Fruit fly (Drosophila melanogaster) whole organism, embryonic: Measurements from ENCODE around the gene ocn.
A peak's percentile ranks its signal among the peaks of the same experiment; 100 is the strongest.

Experiments used
- B-H1 ChIP-seq: fragments of 200-800 bp; sonication (Bioruptor generic); IDR thresholded peaks from 3 replicates; pipeline ENCODE4 v1.3.6; 2022; ENCODE audit warnings: missing biosample characterization, missing genetic modification characterization
- Bdp1 ChIP-seq: fragments of 200-800 bp; sonication (Bioruptor generic); optimal IDR thresholded peaks from 3 replicates; lab custom pipeline; 2016; ENCODE audit warnings: missing biosample characterization, missing genetic modification characterization
- Blimp-1 ChIP-seq: fragments of 200-800 bp; sonication (Bioruptor generic); optimal IDR thresholded peaks from 3 replicates; lab custom pipeline; 2018; ENCODE audit warnings: missing biosample characterization, missing genetic modification characterization, mild to moderate bottlenecking, moderate library complexity, missing genetic modification reagents
- CG11696 ChIP-seq: fragments of 200-800 bp; sonication (Bioruptor generic); IDR thresholded peaks from 2 replicates; pipeline ENCODE4 v1.3.6; 2022; ENCODE audit warnings: missing biosample characterization, missing genetic modification characterization
- CG13123 ChIP-seq: fragments of 200-800 bp; sonication (Bioruptor generic); optimal IDR thresholded peaks from 2 replicates; lab custom pipeline; 2016; ENCODE audit warnings: missing biosample characterization, missing genetic modification characterization
- CG14014 ChIP-seq: fragments of 200-800 bp; sonication (Bioruptor generic); IDR thresholded peaks from 2 replicates; pipeline ENCODE4 v1.3.6; 2022; ENCODE audit warnings: missing biosample characterization, missing genetic modification characterization
- CG15269 ChIP-seq: fragments of 200-800 bp; sonication (Bioruptor generic); optimal IDR thresholded peaks from 2 replicates; lab custom pipeline; 2018; ENCODE audit warnings: missing biosample characterization, mild to moderate bottlenecking, missing genetic modification characterization, moderate library complexity
- CG15601 ChIP-seq: fragments of 200-800 bp; sonication (Bioruptor generic); optimal IDR thresholded peaks from 3 replicates; lab custom pipeline; 2019; ENCODE audit warnings: missing biosample characterization, mild to moderate bottlenecking, missing genetic modification characterization, moderate library complexity
- CG1603 ChIP-seq: fragments of 200-800 bp; sonication (Bioruptor generic); optimal IDR thresholded peaks from 2 replicates; lab custom pipeline; 2019; ENCODE audit warnings: missing biosample characterization, mild to moderate bottlenecking, missing genetic modification characterization, moderate library complexity
- CG16815 ChIP-seq: fragments of 200-800 bp; sonication (Bioruptor generic); optimal IDR thresholded peaks from 3 replicates; lab custom pipeline; 2017; ENCODE audit warnings: missing biosample characterization, mild to moderate bottlenecking, missing genetic modification characterization
- CG17359 ChIP-seq: fragments of 200-800 bp; sonication (Bioruptor generic); optimal IDR thresholded peaks from 3 replicates; lab custom pipeline; 2018; ENCODE audit warnings: missing biosample characterization, mild to moderate bottlenecking, missing genetic modification characterization, moderate library complexity
- CG17568 ChIP-seq: fragments of 200-800 bp; sonication (Bioruptor generic); optimal IDR thresholded peaks from 2 replicates; lab custom pipeline; 2018; ENCODE audit warnings: missing biosample characterization, mild to moderate bottlenecking, missing genetic modification characterization, moderate library complexity
- CG2199 ChIP-seq: fragments of 200-800 bp; sonication (Bioruptor generic); IDR thresholded peaks from 3 replicates; pipeline ENCODE4 v1.3.6; 2022; ENCODE audit warnings: missing biosample characterization, missing genetic modification characterization
- CG31365 ChIP-seq: fragments of 200-800 bp; sonication (Bioruptor generic); optimal IDR thresholded peaks from 2 replicates; lab custom pipeline; 2018; ENCODE audit warnings: missing biosample characterization, mild to moderate bottlenecking, missing genetic modification characterization
- CG4328 ChIP-seq: fragments of 200-800 bp; sonication (Bioruptor generic); optimal IDR thresholded peaks from 3 replicates; lab custom pipeline; 2017; ENCODE audit warnings: missing biosample characterization, missing genetic modification reagents, missing genetic modification characterization
- CG4820 ChIP-seq: fragments of 200-800 bp; sonication (Bioruptor generic); optimal IDR thresholded peaks from 3 replicates; lab custom pipeline; 2016; ENCODE audit warnings: missing biosample characterization, missing genetic modification characterization
- CG7271 ChIP-seq: fragments of 200-800 bp; sonication (Bioruptor generic); optimal IDR thresholded peaks from 2 replicates; lab custom pipeline; 2018; ENCODE audit warnings: missing biosample characterization, mild to moderate bottlenecking, missing genetic modification characterization, moderate library complexity
- CG7786 ChIP-seq: fragments of 200-800 bp; sonication (Bioruptor generic); optimal IDR thresholded peaks from 2 replicates; lab custom pipeline; 2016; ENCODE audit warnings: missing biosample characterization, missing genetic modification characterization
- CG9932 ChIP-seq: fragments of 200-800 bp; sonication (Bioruptor generic); IDR thresholded peaks from 2 replicates; pipeline ENCODE4 v1.3.6; 2022; ENCODE audit warnings: missing biosample characterization, missing genetic modification characterization
- Dfd ChIP-seq, 2 experiments: fragments of >200 bp; optimal IDR thresholded peaks; 2 replicates each; lab custom pipeline; 2017; ENCODE audit warnings: missing biosample characterization in 2 of 2, missing genetic modification characterization in 2 of 2
- E2f2 ChIP-seq: fragments of 200-800 bp; sonication (Bioruptor generic); IDR thresholded peaks from 2 replicates; pipeline ENCODE4 v1.3.6; 2022; ENCODE audit warnings: missing biosample characterization, missing genetic modification characterization
- Fer2 ChIP-seq: fragments of 200-800 bp; sonication (Bioruptor generic); optimal IDR thresholded peaks from 2 replicates; lab custom pipeline; 2018; ENCODE audit warnings: missing biosample characterization, mild to moderate bottlenecking, missing genetic modification characterization, moderate library complexity
- H2.0 ChIP-seq: fragments of 200-800 bp; sonication (Bioruptor generic); IDR thresholded peaks from 2 replicates; pipeline ENCODE4 v1.3.6; 2022; ENCODE audit warnings: missing biosample characterization, missing genetic modification characterization
- Med ChIP-seq: fragments of 200-800 bp; sonication (Bioruptor generic); peaks from one replicate; lab custom pipeline; 2016; ENCODE audit warnings: missing biosample characterization, missing genetic modification characterization, mild to moderate bottlenecking, inconsistent platforms, moderate library complexity
- Nf-YB ChIP-seq: fragments of 200-800 bp; sonication (Bioruptor generic); optimal IDR thresholded peaks from 3 replicates; lab custom pipeline; 2019; ENCODE audit warnings: missing biosample characterization, mild to moderate bottlenecking, missing genetic modification characterization, moderate library complexity
- PHDP ChIP-seq: fragments of 200-800 bp; sonication (Bioruptor generic); optimal IDR thresholded peaks from 3 replicates; lab custom pipeline; 2018; ENCODE audit warnings: missing biosample characterization, mild to moderate bottlenecking, missing genetic modification characterization, moderate library complexity
- TFAM ChIP-seq: fragments of 200-800 bp; sonication (Bioruptor generic); optimal IDR thresholded peaks from 2 replicates; lab custom pipeline; 2017; ENCODE audit warnings: missing biosample characterization, missing genetic modification characterization, inconsistent platforms
- aop ChIP-seq: fragments of 200-800 bp; sonication (Bioruptor generic); IDR thresholded peaks from 2 replicates; pipeline ENCODE4 v1.3.6; 2022; ENCODE audit warnings: missing biosample characterization, missing genetic modification characterization
- ap ChIP-seq: fragments of 200-800 bp; sonication (Bioruptor generic); IDR thresholded peaks from 2 replicates; pipeline ENCODE4 v1.3.6; 2022; ENCODE audit warnings: missing biosample characterization, missing genetic modification characterization
- br ChIP-seq: fragments of >200 bp; optimal IDR thresholded peaks from 2 replicates; lab custom pipeline; 2017
- caup ChIP-seq: fragments of 200-800 bp; sonication (Bioruptor generic); optimal IDR thresholded peaks from 3 replicates; lab custom pipeline; 2017; ENCODE audit warnings: missing biosample characterization, mild to moderate bottlenecking, missing genetic modification characterization, moderate library complexity; ENCODE audit not compliant: severe bottlenecking
- da ChIP-seq: fragments of 200-800 bp; sonication (Bioruptor generic); optimal IDR thresholded peaks from 2 replicates; lab custom pipeline; 2016; ENCODE audit warnings: missing biosample characterization, missing genetic modification characterization
- disco-r ChIP-seq: fragments of 200-800 bp; sonication (Bioruptor generic); optimal IDR thresholded peaks from 2 replicates; lab custom pipeline; 2016; ENCODE audit warnings: missing biosample characterization, missing genetic modification characterization
- dysf ChIP-seq: fragments of 200-800 bp; sonication (Bioruptor generic); IDR thresholded peaks from 3 replicates; pipeline ENCODE4 v1.3.6; 2022; ENCODE audit warnings: missing biosample characterization, missing genetic modification characterization
- ewg ChIP-seq: fragments of 200-800 bp; sonication (Bioruptor generic); optimal IDR thresholded peaks from 3 replicates; lab custom pipeline; 2017; ENCODE audit warnings: mild to moderate bottlenecking, missing biosample characterization, missing genetic modification reagents, missing genetic modification characterization
- fru ChIP-seq: fragments of >200 bp; optimal IDR thresholded peaks from 2 replicates; lab custom pipeline; 2017
- gcm2 ChIP-seq: fragments of 200-800 bp; sonication (Bioruptor generic); optimal IDR thresholded peaks from 2 replicates; lab custom pipeline; 2016; ENCODE audit warnings: missing biosample characterization, missing genetic modification characterization
- hkb ChIP-seq, 2 experiments: fragments of 200-800 bp in 1 of 2; fragments of >200 bp in 1 of 2; sonication (Bioruptor generic) in 1 of 2; IDR thresholded peaks in 1 of 2; optimal IDR thresholded peaks in 1 of 2; 2 replicates each; pipeline versions ENCODE4 v1.3.6 to Lab custom; 2017 to 2022; ENCODE audit warnings: missing biosample characterization in 1 of 2, missing genetic modification characterization in 1 of 2
- hth ChIP-seq: fragments of >200 bp; optimal IDR thresholded peaks from 2 replicates; lab custom pipeline; 2017; ENCODE audit warnings: inconsistent platforms
- lbe ChIP-seq: fragments of 200-800 bp; sonication (Bioruptor generic); optimal IDR thresholded peaks from 2 replicates; lab custom pipeline; 2016; ENCODE audit warnings: missing biosample characterization, mild to moderate bottlenecking, missing genetic modification characterization
- lilli ChIP-seq: fragments of 200-800 bp; sonication (Bioruptor generic); optimal IDR thresholded peaks from 3 replicates; lab custom pipeline; 2016; ENCODE audit warnings: missing biosample characterization, missing genetic modification characterization
- lmd ChIP-seq: fragments of 200-800 bp; sonication (Bioruptor generic); IDR thresholded peaks from 2 replicates; pipeline ENCODE4 v1.3.6; 2022; ENCODE audit warnings: missing biosample characterization, missing genetic modification characterization
- lov ChIP-seq, 2 experiments: fragments of 200-800 bp in 1 of 2; fragments of >200 bp in 1 of 2; sonication (Bioruptor generic) in 1 of 2; IDR thresholded peaks in 1 of 2; optimal IDR thresholded peaks in 1 of 2; 2 replicates in 1 of 2; 3 replicates in 1 of 2; pipeline versions ENCODE4 v1.3.6 to Lab custom; 2017 to 2022; ENCODE audit warnings: missing biosample characterization in 1 of 2, missing genetic modification characterization in 1 of 2
- sens-2 ChIP-seq: fragments of 200-800 bp; sonication (Bioruptor generic); IDR thresholded peaks from 2 replicates; pipeline ENCODE4 v1.3.6; 2022; ENCODE audit warnings: missing biosample characterization, missing genetic modification characterization
- stc ChIP-seq: fragments of 200-800 bp; sonication (Bioruptor generic); IDR thresholded peaks from 2 replicates; pipeline ENCODE4 v1.3.6; 2022; ENCODE audit warnings: missing biosample characterization, missing genetic modification characterization
- toy ChIP-seq: fragments of 200-800 bp; sonication (Bioruptor generic); IDR thresholded peaks from 2 replicates; pipeline ENCODE4 v1.3.6; 2022; ENCODE audit warnings: missing biosample characterization, missing genetic modification characterization
- trem ChIP-seq: fragments of 200-800 bp; optimal IDR thresholded peaks from 3 replicates; lab custom pipeline; 2019; ENCODE audit warnings: missing biosample characterization, mild to moderate bottlenecking, missing genetic modification characterization, moderate library complexity
- ttk ChIP-seq: fragments of 200-800 bp; sonication (Bioruptor generic); IDR thresholded peaks from 2 replicates; pipeline ENCODE4 v2.1.2; 2022; ENCODE audit warnings: missing biosample characterization, missing genetic modification characterization
- tup ChIP-seq: fragments of 200-800 bp; sonication (Bioruptor generic); optimal IDR thresholded peaks from 2 replicates; lab custom pipeline; 2016; ENCODE audit warnings: missing biosample characterization, mild to moderate bottlenecking, missing genetic modification characterization, moderate library complexity
- vnd ChIP-seq: fragments of 200-800 bp; sonication (Bioruptor generic); IDR thresholded peaks from 3 replicates; pipeline ENCODE4 v1.3.6; 2022; ENCODE audit warnings: missing biosample characterization, missing genetic modification characterization; ENCODE audit not compliant: partially characterized antibody
- wor ChIP-seq: fragments of 200-800 bp; sonication (Bioruptor generic); IDR thresholded peaks from 2 replicates; pipeline ENCODE4 v1.3.6; 2022; ENCODE audit warnings: missing biosample characterization, missing genetic modification characterization

ocn gene

DNA sequence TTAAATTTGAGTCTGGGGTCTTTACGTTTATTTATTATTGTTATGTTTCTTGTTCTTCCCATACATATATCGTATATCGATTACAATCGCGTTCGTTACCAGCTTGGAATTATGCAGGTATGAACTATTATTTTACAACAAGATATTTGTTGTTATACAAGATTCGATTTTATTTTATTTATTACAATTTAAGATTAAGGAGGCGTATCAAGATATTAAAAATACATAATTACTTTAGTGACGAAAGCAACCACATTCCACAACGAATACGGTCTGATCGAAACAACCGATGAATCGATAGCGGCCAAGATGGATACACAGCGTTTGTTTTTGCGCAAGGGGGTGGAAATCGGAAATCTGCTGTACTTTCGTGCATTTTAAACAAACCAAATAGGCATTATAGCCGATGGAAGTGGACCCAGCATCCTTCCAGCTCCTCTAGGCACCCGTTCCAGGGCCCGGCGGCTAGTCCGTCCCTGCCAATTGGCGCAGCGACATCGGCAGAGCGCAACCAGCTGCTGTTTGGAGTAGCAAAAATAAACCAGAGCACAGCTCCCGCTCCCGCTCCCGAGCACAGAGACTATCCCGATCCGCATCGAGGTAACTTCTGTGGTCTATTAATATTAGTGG is 39.8 kb downstream of the ocn start, which contains the start of the genes CG15525 and CG11504 (continued):
- TF ChIP-seq E2f2 (GFP tag; lab: Robert Waterston, UW) = peak; percentile 50
- TF ChIP-seq da (GFP tag; lab: Kevin White, UChicago) = no peak
- peak; percentile 5 for TF ChIP-seq CG13123 (GFP tag; lab: Kevin White, UChicago)
- no peak for TF ChIP-seq toy (GFP tag; lab: Robert Waterston, UW)
- TF ChIP-seq CG7786 = peak; percentile 37
- no peak for TF ChIP-seq aop
- TF ChIP-seq Dfd (GFP tag; optimal IDR thresholded peaks at IDR 0.05; lab: Kevin White, UChicago) = no peak
- TF ChIP-seq PHDP = no peak
- TF ChIP-seq CG15601 (tag; lab: Kevin White, UChicago) = peak; percentile 29
- TF ChIP-seq CG2199 = no peak
- TF ChIP-seq B-H1 (GFP tag; lab: Robert Waterston, UW) = no peak
- TF ChIP-seq lbe (GFP tag; lab: Kevin White, UChicago) = no peak
- peak; percentile 64 for TF ChIP-seq CG1603
- no peak for TF ChIP-seq caup (GFP tag; lab: Kevin White, UChicago)
- no peak for TF ChIP-seq tup (GFP tag; lab: Kevin White, UChicago)
- TF ChIP-seq gcm2 (GFP tag; lab: Kevin White, UChicago) = no peak
- TF ChIP-seq Nf-YB (GFP tag; lab: Kevin White, UChicago) = no peak
- no peak for TF ChIP-seq CG31365 (tag; lab: Kevin White, UChicago)
- no peak for TF ChIP-seq CG4328
- peak; percentile 45 for TF ChIP-seq CG17359
- peak; percentile 21; the same call in 1 of the 2 replicates for TF ChIP-seq H2.0 (GFP tag; lab: Robert Waterston, UW)
- no peak for TF ChIP-seq CG7271 (tag; lab: Kevin White, UChicago)
- TF ChIP-seq stc (GFP tag; lab: Robert Waterston, UW) = no peak; the same call in 1 of the 2 replicates
- TF ChIP-seq lilli (GFP tag; lab: Kevin White, UChicago) = peak; percentile 68
- no peak for TF ChIP-seq sens-2 (GFP tag; lab: Robert Waterston, UW)
- no peak for TF ChIP-seq hth (lab: Kevin White, UChicago)
- peak; percentile 53; the same call in 1 of the 2 replicates for TF ChIP-seq ttk (GFP tag; lab: Robert Waterston, UW)
- no peak for TF ChIP-seq disco-r (GFP tag; lab: Kevin White, UChicago)
- no peak for TF ChIP-seq dysf (GFP tag; lab: Robert Waterston, UW)
- TF ChIP-seq trem (tag; lab: Kevin White, UChicago) = peak; percentile 85
- no peak for TF ChIP-seq Fer2
- TF ChIP-seq lov (optimal IDR thresholded peaks at IDR 0.05; lab: Kevin White, UChicago) = no peak
- no peak for TF ChIP-seq lov (GFP tag; IDR thresholded peaks at IDR 0.05; lab: Robert Waterston, UW)
- TF ChIP-seq br = no peak
- TF ChIP-seq lmd = 0 out of 2 replicates have a peak, but pooled peaks have one; percentile 33
- no peak for TF ChIP-seq hkb (optimal IDR thresholded peaks at IDR 0.05; lab: Kevin White, UChicago)
- no peak for TF ChIP-seq hkb (GFP tag; IDR thresholded peaks at IDR 0.05; lab: Robert Waterston, UW)
- no peak for TF ChIP-seq CG17568
- TF ChIP-seq Blimp-1 (GFP tag; lab: Kevin White, UChicago) = no peak
- peak; percentile 90 for TF ChIP-seq vnd
- TF ChIP-seq CG14014 (GFP tag; lab: Robert Waterston, UW) = peak; percentile 54
- TF ChIP-seq ap (GFP tag; lab: Robert Waterston, UW) = peak; percentile 51
- TF ChIP-seq ewg (GFP tag; lab: Kevin White, UChicago) = peak; percentile 52
- TF ChIP-seq TFAM (GFP tag; lab: Kevin White, UChicago) = no peak
- TF ChIP-seq CG15269 (tag; lab: Kevin White, UChicago) = no peak
- no peak for TF ChIP-seq fru (lab: Kevin White, UChicago)
- TF ChIP-seq wor (GFP tag; lab: Robert Waterston, UW) = no peak
- TF ChIP-seq Bdp1 (GFP tag; lab: Kevin White, UChicago) = no peak
- TF ChIP-seq Med (GFP tag; lab: Kevin White, UChicago) = peak; percentile 84
- TF ChIP-seq CG16815 (GFP tag; lab: Kevin White, UChicago) = no peak
- TF ChIP-seq CG4820 (GFP tag; lab: Kevin White, UChicago) = peak; percentile 37
- peak; percentile 84 for TF ChIP-seq CG9932 (GFP tag; lab: Robert Waterston, UW)
- TF ChIP-seq CG11696 (GFP tag; lab: Robert Waterston, UW) = no peak
